Fruit fly (Drosophila melanogaster): Measurements from ENCODE around the gene cni.

- TF ChIP-seq psq (optimal IDR thresholded peaks at IDR 0.05): no peak
- no peak for TF ChIP-seq Myc (optimal IDR thresholded peaks at IDR 0.05)
- no peak for TF ChIP-seq ttk (optimal IDR thresholded peaks at IDR 0.05)
- TF ChIP-seq Sin3A (optimal IDR thresholded peaks at IDR 0.05): no peak
- TF ChIP-seq insv (optimal IDR thresholded peaks at IDR 0.05): no peak
- no peak for TF ChIP-seq h (optimal IDR thresholded peaks at IDR 0.05)
These were observed 10.8 kb downstream of the cni start, which contains the start of the genes heix and CG17328 for dm6 chr2L:16299466-16300311.

Measured in Kc167 (cell line).